Worm (Caenorhabditis elegans) whole organism, L4 larva: ENCODE data around the gene T21B6.3.
A peak's percentile ranks its signal among the peaks of the same experiment; 100 is the strongest.

Source experiments
- D1046.2 ChIP-seq: fragments of 200-800 bp; sonication (Bioruptor generic); IDR thresholded peaks from 2 replicates; pipeline ENCODE4 v1.3.6; 2022; ENCODE audit warnings: missing genetic modification characterization, missing compliant biosample characterization
- F10B5.3 ChIP-seq: sonication (generic microtip); optimal IDR thresholded peaks from 2 replicates; lab custom pipeline; 2016; ENCODE audit warnings: mild to moderate bottlenecking, missing genetic modification characterization, missing compliant biosample characterization
- F37D6.2 ChIP-seq: sonication (generic microtip); optimal IDR thresholded peaks from 2 replicates; lab custom pipeline; 2016; ENCODE audit warnings: mild to moderate bottlenecking, missing genetic modification characterization, missing compliant biosample characterization
- R02D3.7 ChIP-seq: fragments of 150-350 bp; sonication (generic microtip); optimal IDR thresholded peaks from 3 replicates; lab custom pipeline; 2014; ENCODE audit warnings: missing biosample characterization, missing genetic modification characterization
- Y48G9A.11 ChIP-seq: fragments of 200-800 bp; sonication (Bioruptor generic); IDR thresholded peaks from 2 replicates; pipeline ENCODE4 v1.3.6; 2022; ENCODE audit warnings: missing genetic modification reagents, missing genetic modification characterization, missing compliant biosample characterization
- Y75B8A.6 ChIP-seq: fragments of 200-800 bp; sonication (Bioruptor generic); IDR thresholded peaks from 2 replicates; pipeline ENCODE4 v1.3.6; 2022; ENCODE audit warnings: missing genetic modification reagents, missing genetic modification characterization, missing compliant biosample characterization
- ZK546.5 ChIP-seq, 2 experiments: sonication (generic microtip); optimal IDR thresholded peaks; 2 replicates each; lab custom pipeline; 2017; ENCODE audit warnings: missing biosample characterization in 2 of 2, missing genetic modification characterization in 2 of 2
- arid-1 ChIP-seq: fragments of 200-800 bp; sonication (Bioruptor generic); conservative IDR thresholded peaks from 2 replicates; pipeline ENCODE4 v1.3.6; 2022; ENCODE audit warnings: missing genetic modification reagents, missing genetic modification characterization, missing compliant biosample characterization
- ceh-62 ChIP-seq: sonication (generic microtip); optimal IDR thresholded peaks from 2 replicates; lab custom pipeline; 2017; ENCODE audit warnings: missing biosample characterization, missing genetic modification characterization
- ces-1 ChIP-seq: fragments of 150-350 bp; sonication (generic microtip); optimal IDR thresholded peaks from 4 replicates; lab custom pipeline; 2014; ENCODE audit warnings: missing biosample characterization, missing genetic modification reagents, missing genetic modification characterization
- cey-2 ChIP-seq: sonication (generic microtip); optimal IDR thresholded peaks from 3 replicates; lab custom pipeline; 2017; ENCODE audit warnings: missing genetic modification characterization, mild to moderate bottlenecking, missing compliant biosample characterization, antibody characterized with exemption, borderline replicate concordance; ENCODE audit not compliant: insufficient read depth
- ctbp-1 ChIP-seq: fragments of 200-800 bp; sonication (Bioruptor generic); IDR thresholded peaks from 2 replicates; pipeline ENCODE4 v1.3.6; 2022; ENCODE audit warnings: missing genetic modification reagents, missing genetic modification characterization, missing compliant biosample characterization
- daf-8 ChIP-seq: fragments of 200-800 bp; sonication (Bioruptor generic); IDR thresholded peaks from 2 replicates; pipeline ENCODE4 v1.3.6; 2022; ENCODE audit warnings: missing genetic modification characterization, missing compliant biosample characterization
- dmd-6 ChIP-seq: fragments of 200-800 bp; sonication (Bioruptor generic); IDR thresholded peaks from 2 replicates; pipeline ENCODE4 v1.3.6; 2022; ENCODE audit warnings: missing genetic modification reagents, missing genetic modification characterization, missing compliant biosample characterization
- egl-27 ChIP-seq: sonication (generic microtip); optimal IDR thresholded peaks from 3 replicates; lab custom pipeline; 2017; ENCODE audit warnings: missing biosample characterization, missing genetic modification reagents, missing genetic modification characterization
- egl-43 ChIP-seq: fragments of 200-800 bp; sonication (Bioruptor generic); IDR thresholded peaks from 2 replicates; pipeline ENCODE4 v1.3.6; 2022; ENCODE audit warnings: missing genetic modification reagents, missing genetic modification characterization, missing compliant biosample characterization
- fkh-10 ChIP-seq: fragments of 150-350 bp; optimal IDR thresholded peaks from 2 replicates; lab custom pipeline; 2014; ENCODE audit warnings: missing biosample characterization, missing genetic modification reagents, missing genetic modification characterization
- fos-1 ChIP-seq: fragments of 150-350 bp; optimal IDR thresholded peaks from 2 replicates; lab custom pipeline; 2014; ENCODE audit warnings: missing biosample characterization, missing genetic modification characterization
- hlh-11 ChIP-seq: fragments of 200-800 bp; sonication (Bioruptor generic); optimal IDR thresholded peaks from 2 replicates; lab custom pipeline; 2018; ENCODE audit warnings: mild to moderate bottlenecking, missing genetic modification characterization, missing compliant biosample characterization
- hlh-30 ChIP-seq: sonication (generic microtip); optimal IDR thresholded peaks from 2 replicates; lab custom pipeline; 2017; ENCODE audit warnings: antibody characterized with exemption, mild to moderate bottlenecking, missing genetic modification characterization, missing compliant biosample characterization; ENCODE audit not compliant: insufficient read depth
- lin-13 ChIP-seq: fragments of 150-350 bp; optimal IDR thresholded peaks from 2 replicates; lab custom pipeline; 2014; ENCODE audit warnings: missing biosample characterization, missing genetic modification reagents, missing genetic modification characterization
- lin-15B ChIP-seq: fragments of 150-350 bp; sonication (generic microtip); optimal IDR thresholded peaks from 3 replicates; lab custom pipeline; 2014; ENCODE audit warnings: missing biosample characterization, missing genetic modification characterization
- lin-38 ChIP-seq: fragments of 200-800 bp; sonication (Bioruptor generic); IDR thresholded peaks from 2 replicates; pipeline ENCODE4 v1.3.6; 2022; ENCODE audit warnings: missing genetic modification reagents, missing genetic modification characterization, missing compliant biosample characterization
- lir-3 ChIP-seq: sonication (generic microtip); optimal IDR thresholded peaks from 2 replicates; lab custom pipeline; 2016; ENCODE audit warnings: mild to moderate bottlenecking, missing genetic modification characterization, missing compliant biosample characterization
- lsy-2 ChIP-seq, 2 experiments: fragments of 150-350 bp in 1 of 2; sonication (generic microtip) in 1 of 2; optimal IDR thresholded peaks; 2 replicates each; lab custom pipeline; 2014 to 2017; ENCODE audit warnings: missing biosample characterization in 2 of 2, missing genetic modification characterization in 2 of 2
- madf-5 ChIP-seq, 2 experiments: fragments of 200-800 bp; sonication (Bioruptor generic); IDR thresholded peaks; 2 replicates each; pipeline ENCODE4 v1.3.6; 2022; ENCODE audit warnings: missing compliant biosample characterization in 2 of 2, missing genetic modification characterization in 2 of 2
- nhr-10 ChIP-seq: fragments of 150-350 bp; optimal IDR thresholded peaks from 2 replicates; lab custom pipeline; 2014; ENCODE audit warnings: missing biosample characterization, missing genetic modification characterization
- nhr-28 ChIP-seq: fragments of 150-350 bp; optimal IDR thresholded peaks from 2 replicates; lab custom pipeline; 2014; ENCODE audit warnings: missing biosample characterization, missing genetic modification characterization
- nhr-41 ChIP-seq: fragments of 200-800 bp; sonication (Bioruptor generic); IDR thresholded peaks from 2 replicates; pipeline ENCODE4 v1.3.6; 2022; ENCODE audit warnings: missing genetic modification reagents, missing genetic modification characterization, missing compliant biosample characterization
- nhr-42 ChIP-seq: fragments of 200-800 bp; sonication (Bioruptor generic); IDR thresholded peaks from 2 replicates; pipeline ENCODE4 v1.3.6; 2022; ENCODE audit warnings: missing genetic modification characterization, missing compliant biosample characterization
- php-3 ChIP-seq: fragments of 200-800 bp; sonication (Bioruptor generic); IDR thresholded peaks from 2 replicates; pipeline ENCODE4 v1.3.6; 2022; ENCODE audit warnings: missing genetic modification reagents, missing genetic modification characterization, missing compliant biosample characterization
- rbr-2 ChIP-seq: sonication (generic microtip); optimal IDR thresholded peaks from 2 replicates; lab custom pipeline; 2016; ENCODE audit warnings: missing genotype, missing genetic modification characterization, missing compliant biosample characterization
- sdz-12 ChIP-seq: fragments of 200-800 bp; sonication (Bioruptor generic); optimal IDR thresholded peaks from 2 replicates; lab custom pipeline; 2018; ENCODE audit warnings: mild to moderate bottlenecking, missing genetic modification characterization, missing compliant biosample characterization
- snpc-1.2 ChIP-seq: fragments of 200-800 bp; sonication (Bioruptor generic); IDR thresholded peaks from 2 replicates; pipeline ENCODE4 v1.3.6; 2022; ENCODE audit warnings: missing genetic modification reagents, missing genetic modification characterization, missing compliant biosample characterization
- snpc-4 ChIP-seq: fragments of 150-350 bp; optimal IDR thresholded peaks from 2 replicates; lab custom pipeline; 2014; ENCODE audit warnings: missing biosample characterization, missing genetic modification characterization
- spr-1 ChIP-seq: sonication (generic microtip); optimal IDR thresholded peaks from 2 replicates; lab custom pipeline; 2016; ENCODE audit warnings: mild to moderate bottlenecking, missing genetic modification characterization, missing compliant biosample characterization
- tag-97 ChIP-seq: fragments of 200-800 bp; sonication (Bioruptor generic); IDR thresholded peaks from 2 replicates; pipeline ENCODE4 v1.3.6; 2022; ENCODE audit warnings: missing genetic modification characterization, missing compliant biosample characterization
- tra-1 ChIP-seq: fragments of 200-800 bp; sonication (Bioruptor generic); IDR thresholded peaks from 2 replicates; pipeline ENCODE4 v1.3.6; 2022; ENCODE audit warnings: missing genetic modification reagents, missing genetic modification characterization, missing compliant biosample characterization
- unc-130 ChIP-seq: sonication (generic microtip); optimal IDR thresholded peaks from 2 replicates; lab custom pipeline; 2016; ENCODE audit warnings: missing genetic modification reagents, missing genetic modification characterization, missing compliant biosample characterization
- vab-7 ChIP-seq: fragments of 200-800 bp; sonication (Bioruptor generic); IDR thresholded peaks from 2 replicates; pipeline ENCODE4 v1.3.6; 2022; ENCODE audit warnings: missing genetic modification reagents, missing genetic modification characterization, missing compliant biosample characterization
- zag-1 ChIP-seq: fragments of 150-350 bp; optimal IDR thresholded peaks from 2 replicates; lab custom pipeline; 2014; ENCODE audit warnings: missing biosample characterization, missing genetic modification characterization
- zfp-2 ChIP-seq: sonication (generic microtip); optimal IDR thresholded peaks from 2 replicates; lab custom pipeline; 2016; ENCODE audit warnings: mild to moderate bottlenecking, missing genetic modification characterization, missing compliant biosample characterization
- zip-2 ChIP-seq: fragments of 150-350 bp; optimal IDR thresholded peaks from 2 replicates; lab custom pipeline; 2014; ENCODE audit warnings: missing biosample characterization, missing genetic modification characterization
- ztf-7 ChIP-seq: fragments of 150-350 bp; optimal IDR thresholded peaks from 2 replicates; lab custom pipeline; 2014; ENCODE audit warnings: missing biosample characterization, missing genetic modification characterization

The T21B6.3 gene

ce11 chrX:10967698-10968097 is 18.9 kb upstream of the T21B6.3 start, which contains the start of gene K09C8.9:
K09C8.9 (minus strand) TSS chrX:10967798.
- TF ChIP-seq lin-15B (tag; lab: Kevin White, UChicago) (no peak), ceh-62 (no peak), lin-38 (GFP tag; lab: Robert Waterston, UW) (no peak), nhr-28 (tag; lab: Kevin White, UChicago) (no peak), snpc-1.2 (GFP tag; lab: Robert Waterston, UW) (no peak), Y75B8A.6 (GFP tag; lab: Robert Waterston, UW) (no peak), snpc-4 (tag; lab: Kevin White, UChicago) (no peak), hlh-30 (tag; lab: Kevin White, UChicago) (no peak), R02D3.7 (no peak), vab-7 (GFP tag; lab: Robert Waterston, UW) (no peak), zag-1 (tag; lab: Kevin White, UChicago) (no peak), zip-2 (tag; lab: Kevin White, UChicago) (no peak), madf-5 (GFP tag; IDR thresholded peaks at IDR 0.05; lab: Robert Waterston, UW) (no peak), tra-1 (GFP tag; lab: Robert Waterston, UW) (no peak), cey-2 (no peak), nhr-41 (GFP tag; lab: Robert Waterston, UW) (no peak)

DNA sequence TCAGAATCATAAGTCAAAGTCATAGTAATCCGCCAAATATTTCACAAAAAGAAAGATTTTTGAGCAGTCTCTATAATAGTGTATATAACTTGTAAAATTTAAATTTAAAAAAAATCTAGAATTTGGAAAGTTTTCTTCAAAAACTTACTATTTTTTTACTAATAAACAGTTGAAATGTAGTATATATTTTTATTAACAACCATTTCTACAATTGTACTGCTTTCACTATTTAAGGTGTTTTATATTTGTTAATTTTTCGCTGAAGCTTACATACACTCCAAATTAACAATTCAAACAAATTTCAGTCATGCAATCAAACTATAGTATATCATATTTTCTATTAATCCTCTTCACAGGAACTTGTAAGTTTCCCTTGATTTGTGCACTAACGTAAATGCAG is 17.5 kb upstream of the T21B6.3 start, which contains the start of gene lge-1:
Gene lge-1, plus strand, starts transcription at position 301 of the 400 bp plus-strand sequence.
- TF ChIP-seq egl-43 (GFP tag; lab: Robert Waterston, UW) (no peak), sdz-12 (GFP tag; lab: Kevin White, UChicago) (no peak), dmd-6 (GFP tag; lab: Robert Waterston, UW) (no peak)

DNA sequence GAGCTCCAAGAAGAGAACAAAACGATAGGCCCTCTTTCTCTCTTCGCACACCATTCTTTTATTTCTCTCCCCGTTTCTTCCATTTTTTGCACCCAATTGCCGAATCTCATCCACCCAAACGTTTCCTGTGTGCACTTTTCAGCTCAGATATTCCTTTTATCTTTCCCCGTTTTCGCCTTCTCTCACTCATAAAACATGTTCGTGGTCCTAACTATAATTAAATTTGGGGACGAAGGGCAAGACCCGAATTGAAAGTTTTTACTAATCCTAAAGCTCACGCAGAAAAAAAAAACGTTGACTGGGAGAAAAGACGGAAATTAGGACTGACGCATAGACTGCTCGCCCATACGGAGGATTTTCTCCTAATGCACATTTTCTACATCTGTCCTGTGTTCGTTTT is 16.8 kb upstream of the T21B6.3 start:
- peak; percentile 54 for TF ChIP-seq ces-1 (GFP tag; lab: Kevin White, UChicago)
- TF ChIP-seq nhr-41 (GFP tag; lab: Robert Waterston, UW) = no peak

ce11 chrX:10963453-10964046 is 14.8 kb upstream of the T21B6.3 start, which contains the start of gene nas-10:
nas-10 (minus strand) TSS chrX:10963503.
- TF ChIP-seq D1046.2 (no peak), lir-3 (peak; percentile 35), nhr-42 (GFP tag; lab: Robert Waterston, UW) (peak; percentile 51; the same call in 1 of the 2 replicates), nhr-10 (tag; lab: Kevin White, UChicago) (no peak), lin-13 (peak; percentile 49), F10B5.3 (tag; lab: Kevin White, UChicago) (peak; percentile 43), ctbp-1 (GFP tag; lab: Robert Waterston, UW) (peak; percentile 90), fkh-10 (GFP tag; lab: Kevin White, UChicago) (no peak), lsy-2 (tag; optimal IDR thresholded peaks at IDR 0.05; lab: Kevin White, UChicago) (no peak), tag-97 (GFP tag; lab: Robert Waterston, UW) (no peak), unc-130 (GFP tag; lab: Kevin White, UChicago) (peak; percentile 23), Y75B8A.6 (GFP tag; lab: Robert Waterston, UW) (no peak), spr-1 (tag; lab: Kevin White, UChicago) (peak; percentile 71), cey-2 (no peak), madf-5 (GFP tag; IDR thresholded peaks at IDR 0.05; lab: Robert Waterston, UW) (peak; percentile 34 to 87; a peak in 2 of 4 replicates), rbr-2 (tag; lab: Kevin White, UChicago) (peak; percentile 58), fos-1 (no peak), ces-1 (GFP tag; lab: Kevin White, UChicago) (no peak), zfp-2 (tag; lab: Kevin White, UChicago) (peak; percentile 3), ztf-7 (tag; lab: Kevin White, UChicago) (no peak), hlh-11 (tag; lab: Kevin White, UChicago) (peak; percentile 68), vab-7 (GFP tag; lab: Robert Waterston, UW) (peak; percentile 90), hlh-30 (tag; lab: Kevin White, UChicago) (peak; percentile 44), ZK546.5 (tag; optimal IDR thresholded peaks at IDR 0.05; lab: Kevin White, UChicago) (no peak), php-3 (GFP tag; lab: Robert Waterston, UW) (peak; percentile 70), arid-1 (GFP tag; lab: Robert Waterston, UW) (peak; percentile 91), ceh-62 (no peak), daf-8 (GFP tag; lab: Robert Waterston, UW) (0 out of 2 replicates have a peak, but pooled peaks have one; percentile 18), F37D6.2 (tag; lab: Kevin White, UChicago) (peak; percentile 62), zag-1 (tag; lab: Kevin White, UChicago) (no peak), Y48G9A.11 (peak; percentile 69; the same call in 1 of the 2 replicates), egl-27 (tag; lab: Kevin White, UChicago) (no peak)
